Fruit fly (Drosophila melanogaster) whole organism, embryonic: ENCODE measurements around the gene GstO2.

Source experiments
- Abd-B ChIP-seq: fragments of 200-800 bp; sonication (Bioruptor generic); optimal IDR thresholded peaks from 2 replicates; lab custom pipeline; 2018; ENCODE audit warnings: missing biosample characterization, mild to moderate bottlenecking, missing genetic modification characterization, moderate library complexity
- CG12155 ChIP-seq: fragments of 200-800 bp; sonication (Bioruptor generic); optimal IDR thresholded peaks from 3 replicates; lab custom pipeline; 2016; ENCODE audit warnings: missing biosample characterization, missing genetic modification characterization
- CG13624 ChIP-seq: fragments of 200-800 bp; sonication (Bioruptor generic); optimal IDR thresholded peaks from 2 replicates; lab custom pipeline; 2016; ENCODE audit warnings: missing biosample characterization, missing genetic modification characterization
- CG15514 ChIP-seq: fragments of 200-800 bp; sonication (Bioruptor generic); optimal IDR thresholded peaks from 3 replicates; lab custom pipeline; 2017; ENCODE audit warnings: missing biosample characterization, missing genetic modification characterization, mild to moderate bottlenecking, moderate library complexity, missing genetic modification reagents
- CG15601 ChIP-seq: fragments of 200-800 bp; sonication (Bioruptor generic); optimal IDR thresholded peaks from 3 replicates; lab custom pipeline; 2019; ENCODE audit warnings: missing biosample characterization, mild to moderate bottlenecking, missing genetic modification characterization, moderate library complexity
- CG17829 ChIP-seq: fragments of 200-800 bp; optimal IDR thresholded peaks from 2 replicates; lab custom pipeline; 2019; ENCODE audit warnings: missing biosample characterization, mild to moderate bottlenecking, missing genetic modification characterization, moderate library complexity
- CG31224 ChIP-seq: fragments of 200-800 bp; sonication (Bioruptor generic); IDR thresholded peaks from 2 replicates; pipeline ENCODE4 v1.3.6; 2022; ENCODE audit warnings: missing biosample characterization, missing genetic modification characterization
- CG31441 ChIP-seq: fragments of 200-800 bp; sonication (Bioruptor generic); IDR thresholded peaks from 2 replicates; pipeline ENCODE4 v1.3.6; 2022; ENCODE audit warnings: missing biosample characterization, missing genetic modification characterization
- CG3407 ChIP-seq: fragments of 200-800 bp; sonication (Bioruptor generic); optimal IDR thresholded peaks from 2 replicates; lab custom pipeline; 2018; ENCODE audit warnings: missing biosample characterization, mild to moderate bottlenecking, missing genetic modification characterization
- CG34376 ChIP-seq: fragments of 200-800 bp; sonication (Bioruptor generic); optimal IDR thresholded peaks from 2 replicates; lab custom pipeline; 2018; ENCODE audit warnings: missing biosample characterization, mild to moderate bottlenecking, missing genetic modification characterization
- CG4328 ChIP-seq: fragments of 200-800 bp; sonication (Bioruptor generic); optimal IDR thresholded peaks from 3 replicates; lab custom pipeline; 2017; ENCODE audit warnings: missing biosample characterization, missing genetic modification reagents, missing genetic modification characterization
- CG4707 ChIP-seq: fragments of 200-800 bp; sonication (Bioruptor generic); optimal IDR thresholded peaks from 2 replicates; lab custom pipeline; 2018; ENCODE audit warnings: missing biosample characterization, mild to moderate bottlenecking, missing genetic modification characterization, moderate library complexity
- CG7271 ChIP-seq: fragments of 200-800 bp; sonication (Bioruptor generic); optimal IDR thresholded peaks from 2 replicates; lab custom pipeline; 2018; ENCODE audit warnings: missing biosample characterization, mild to moderate bottlenecking, missing genetic modification characterization, moderate library complexity
- CG8478 ChIP-seq: fragments of >200 bp; optimal IDR thresholded peaks from 2 replicates; lab custom pipeline; 2018
- CG8944 ChIP-seq: fragments of 200-800 bp; sonication (Bioruptor generic); optimal IDR thresholded peaks from 3 replicates; lab custom pipeline; 2016; ENCODE audit warnings: missing biosample characterization, missing genetic modification characterization
- CkIIα-i1 ChIP-seq: fragments of 200-800 bp; sonication (Bioruptor generic); IDR thresholded peaks from 2 replicates; pipeline ENCODE4 v1.3.6; 2022; ENCODE audit warnings: missing biosample characterization, missing genetic modification characterization
- Dek ChIP-seq: fragments of 200-800 bp; sonication (Bioruptor generic); optimal IDR thresholded peaks from 3 replicates; lab custom pipeline; 2019; ENCODE audit warnings: missing biosample characterization, mild to moderate bottlenecking, missing genetic modification characterization, moderate library complexity
- Dip2 ChIP-seq: fragments of 200-800 bp; sonication (Bioruptor generic); IDR thresholded peaks from 2 replicates; pipeline ENCODE4 v1.3.6; 2022; ENCODE audit warnings: missing biosample characterization, missing genetic modification characterization
- Dp ChIP-seq: fragments of 200-800 bp; sonication (Bioruptor generic); optimal IDR thresholded peaks from 2 replicates; lab custom pipeline; 2018; ENCODE audit warnings: missing biosample characterization, mild to moderate bottlenecking, missing genetic modification characterization, moderate library complexity
- Fer1 ChIP-seq: fragments of 200-800 bp; sonication (Bioruptor generic); optimal IDR thresholded peaks from 2 replicates; lab custom pipeline; 2017; ENCODE audit warnings: missing biosample characterization, mild to moderate bottlenecking, missing genetic modification characterization
- H2.0 ChIP-seq: fragments of 200-800 bp; sonication (Bioruptor generic); IDR thresholded peaks from 2 replicates; pipeline ENCODE4 v1.3.6; 2022; ENCODE audit warnings: missing biosample characterization, missing genetic modification characterization
- HmgD ChIP-seq: fragments of 200-800 bp; sonication (Bioruptor generic); optimal IDR thresholded peaks from 3 replicates; lab custom pipeline; 2016; ENCODE audit warnings: missing biosample characterization, missing genetic modification characterization
- ac ChIP-seq: fragments of 200-800 bp; sonication (Bioruptor generic); optimal IDR thresholded peaks from 3 replicates; lab custom pipeline; 2017; ENCODE audit warnings: missing biosample characterization, mild to moderate bottlenecking, missing genetic modification characterization
- ase ChIP-seq: fragments of 200-800 bp; sonication (Bioruptor generic); IDR thresholded peaks from 3 replicates; pipeline ENCODE4 v1.3.6; 2022; ENCODE audit warnings: missing biosample characterization, missing genetic modification characterization
- cad ChIP-seq: fragments of >200 bp; optimal IDR thresholded peaks from 2 replicates; lab custom pipeline; 2017; ENCODE audit warnings: missing biosample characterization, missing genetic modification characterization
- caup ChIP-seq: fragments of 200-800 bp; sonication (Bioruptor generic); optimal IDR thresholded peaks from 3 replicates; lab custom pipeline; 2017; ENCODE audit warnings: missing biosample characterization, mild to moderate bottlenecking, missing genetic modification characterization, moderate library complexity; ENCODE audit not compliant: severe bottlenecking
- croc ChIP-seq: fragments of 200-800 bp; sonication (Bioruptor generic); conservative IDR thresholded peaks from 3 replicates; pipeline ENCODE4 v1.3.6; 2022; ENCODE audit warnings: missing biosample characterization, missing genetic modification characterization
- crol ChIP-seq: fragments of 200-800 bp; sonication (Bioruptor generic); IDR thresholded peaks from 2 replicates; pipeline ENCODE4 v1.3.6; 2022; ENCODE audit warnings: missing biosample characterization, missing genetic modification characterization
- crp ChIP-seq, 2 experiments: fragments of 200-800 bp; sonication (Bioruptor generic); optimal IDR thresholded peaks; 2 replicates in 1 of 2; 3 replicates in 1 of 2; lab custom pipeline; 2017; ENCODE audit warnings: missing biosample characterization in 2 of 2, missing genetic modification characterization in 2 of 2, mild to moderate bottlenecking in 1 of 2, moderate library complexity in 1 of 2
- dpn ChIP-seq, 2 experiments: fragments of 200-800 bp; sonication (Bioruptor generic); optimal IDR thresholded peaks; 3 replicates each; lab custom pipeline; 2016; ENCODE audit warnings: missing biosample characterization in 2 of 2, missing genetic modification characterization in 2 of 2
- emc ChIP-seq: fragments of 200-800 bp; sonication (Bioruptor generic); optimal IDR thresholded peaks from 2 replicates; lab custom pipeline; 2016; ENCODE audit warnings: missing biosample characterization, missing genetic modification characterization
- en ChIP-seq: fragments of 200-800 bp; sonication (Bioruptor generic); optimal IDR thresholded peaks from 2 replicates; lab custom pipeline; 2016; ENCODE audit warnings: missing biosample characterization, missing genetic modification characterization
- gce ChIP-seq: fragments of 200-800 bp; sonication (Bioruptor generic); IDR thresholded peaks from 3 replicates; pipeline ENCODE4 v1.3.6; 2022; ENCODE audit warnings: missing biosample characterization, missing genetic modification characterization
- grau ChIP-seq: fragments of 200-800 bp; optimal IDR thresholded peaks from 3 replicates; lab custom pipeline; 2019; ENCODE audit warnings: missing biosample characterization, mild to moderate bottlenecking, missing genetic modification characterization, moderate library complexity
- grn ChIP-seq: fragments of 200-800 bp; sonication (Bioruptor generic); optimal IDR thresholded peaks from 3 replicates; lab custom pipeline; 2017; ENCODE audit warnings: missing biosample characterization, missing genetic modification characterization
- kah ChIP-seq: fragments of 200-800 bp; sonication (Bioruptor generic); optimal IDR thresholded peaks from 2 replicates; lab custom pipeline; 2018; ENCODE audit warnings: missing biosample characterization, mild to moderate bottlenecking, missing genetic modification characterization
- lab ChIP-seq: fragments of 200-800 bp; sonication (Bioruptor generic); optimal IDR thresholded peaks from 3 replicates; lab custom pipeline; 2017; ENCODE audit warnings: missing biosample characterization, missing genetic modification characterization, mild to moderate bottlenecking, moderate library complexity, missing genetic modification reagents
- lmd ChIP-seq: fragments of 200-800 bp; sonication (Bioruptor generic); IDR thresholded peaks from 2 replicates; pipeline ENCODE4 v1.3.6; 2022; ENCODE audit warnings: missing biosample characterization, missing genetic modification characterization
- luna ChIP-seq: fragments of 200-800 bp; sonication (Bioruptor generic); optimal IDR thresholded peaks from 2 replicates; lab custom pipeline; 2016; ENCODE audit warnings: missing biosample characterization, missing genetic modification characterization
- pan ChIP-seq, 4 experiments: fragments of >200 bp in 3 of 4; fragments of 200-800 bp in 1 of 4; sonication (Bioruptor generic) in 1 of 4; optimal IDR thresholded peaks in 3 of 4; IDR thresholded peaks in 1 of 4; 2 replicates each; pipeline versions ENCODE4 v1.3.6 to Lab custom; 2017 to 2022; ENCODE audit warnings: missing biosample characterization in 2 of 4, missing genetic modification characterization in 2 of 4, mixed read lengths in 1 of 4
- phol ChIP-seq: fragments of 200-800 bp; sonication (Bioruptor generic); optimal IDR thresholded peaks from 3 replicates; lab custom pipeline; 2018; ENCODE audit warnings: missing biosample characterization, mild to moderate bottlenecking, missing genetic modification characterization, moderate library complexity
- prd ChIP-seq, 3 experiments: fragments of >200 bp in 2 of 3; fragments of 200-800 bp in 1 of 3; sonication (Bioruptor generic) in 1 of 3; optimal IDR thresholded peaks in 2 of 3; IDR thresholded peaks in 1 of 3; 2 replicates in 2 of 3; 3 replicates in 1 of 3; pipeline versions ENCODE4 v1.3.6 to Lab custom; 2017 to 2022; ENCODE audit warnings: missing biosample characterization in 1 of 3, missing genetic modification characterization in 1 of 3
- pros ChIP-seq: fragments of 200-800 bp; sonication (Bioruptor generic); optimal IDR thresholded peaks from 3 replicates; lab custom pipeline; 2019; ENCODE audit warnings: missing biosample characterization, mild to moderate bottlenecking, missing genetic modification characterization, moderate library complexity
- psq ChIP-seq: fragments of 200-800 bp; sonication (Bioruptor generic); optimal IDR thresholded peaks from 2 replicates; lab custom pipeline; 2017; ENCODE audit warnings: missing biosample characterization, missing genetic modification characterization
- pum ChIP-seq: fragments of 200-800 bp; sonication (Bioruptor generic); optimal IDR thresholded peaks from 2 replicates; lab custom pipeline; 2016; ENCODE audit warnings: missing biosample characterization, missing genetic modification characterization
- sd ChIP-seq: fragments of 200-800 bp; sonication (Bioruptor generic); optimal IDR thresholded peaks from 3 replicates; lab custom pipeline; 2018; ENCODE audit warnings: missing biosample characterization, mild to moderate bottlenecking, missing genetic modification characterization, moderate library complexity
- tll ChIP-seq, 2 experiments: fragments of 200-800 bp in 1 of 2; fragments of >200 bp in 1 of 2; sonication (Bioruptor generic) in 1 of 2; optimal IDR thresholded peaks; 2 replicates each; lab custom pipeline; 2017 to 2019; ENCODE audit warnings: missing biosample characterization in 2 of 2, missing genetic modification characterization in 2 of 2, mild to moderate bottlenecking in 1 of 2, moderate library complexity in 1 of 2
- usp ChIP-seq: fragments of >200 bp; optimal IDR thresholded peaks from 2 replicates; lab custom pipeline; 2017; ENCODE audit warnings: missing biosample characterization, missing genetic modification characterization

GstO2 gene

dm6 chr3L:8525691-8526421 is 2.6 kb upstream of the GstO2 start (continued):
- TF ChIP-seq pan (optimal IDR thresholded peaks at IDR 0.05; lab: Kevin White, UChicago) (no peak), pan (GFP tag; optimal IDR thresholded peaks at IDR 0.05 in 1 of 2, IDR thresholded peaks at IDR 0.05 in 1 of 2) (peak in 1 of 2 experiments; percentile 24), Dek (tag; lab: Kevin White, UChicago) (peak; percentile 43), Dp (GFP tag; lab: Kevin White, UChicago) (no peak), HmgD (no peak), en (GFP tag; lab: Kevin White, UChicago) (no peak), tll (GFP tag; optimal IDR thresholded peaks at IDR 0.05; lab: Kevin White, UChicago) (no peak), CG15514 (GFP tag; lab: Kevin White, UChicago) (peak; percentile 24), CG8944 (GFP tag; lab: Kevin White, UChicago) (no peak), CG15601 (tag; lab: Kevin White, UChicago) (peak; percentile 3), phol (tag; lab: Kevin White, UChicago) (peak; percentile 8), CG17829 (tag; lab: Kevin White, UChicago) (no peak), CkIIα-i1 (no peak), CG12155 (GFP tag; lab: Kevin White, UChicago) (peak; percentile 32), ac (GFP tag; lab: Kevin White, UChicago) (no peak), lab (GFP tag; lab: Kevin White, UChicago) (peak; percentile 28), croc (GFP tag; lab: Robert Waterston, UW) (no peak), Fer1 (GFP tag; lab: Kevin White, UChicago) (peak; percentile 63), usp (no peak), sd (peak; percentile 81), H2.0 (GFP tag; lab: Robert Waterston, UW) (no peak), CG3407 (GFP tag; lab: Kevin White, UChicago) (no peak), CG34376 (GFP tag; lab: Kevin White, UChicago) (peak; percentile 73), CG4328 (peak; percentile 28), gce (no peak), pum (GFP tag; lab: Kevin White, UChicago) (no peak), dpn (GFP tag; optimal IDR thresholded peaks at IDR 0.05; lab: Kevin White, UChicago) (peak in 1 of 2 experiments; percentile 66), luna (no peak), emc (GFP tag; lab: Kevin White, UChicago) (no peak), CG31224 (GFP tag; lab: Robert Waterston, UW) (no peak), lmd (GFP tag; lab: Robert Waterston, UW) (peak; percentile 30; the same call in 1 of the 2 replicates), crp (GFP tag; optimal IDR thresholded peaks at IDR 0.05; lab: Kevin White, UChicago) (no peak), CG7271 (tag; lab: Kevin White, UChicago) (no peak), psq (GFP tag; lab: Kevin White, UChicago) (no peak), prd (optimal IDR thresholded peaks at IDR 0.05; lab: Kevin White, UChicago) (no peak), prd (GFP tag; IDR thresholded peaks at IDR 0.05; lab: Robert Waterston, UW) (peak; percentile 13; the same call in 1 of the 3 replicates), CG8478 (lab: Kevin White, UChicago) (no peak), grau (tag; lab: Kevin White, UChicago) (peak; percentile 62), crol (GFP tag; lab: Robert Waterston, UW) (no peak), Abd-B (GFP tag; lab: Kevin White, UChicago) (peak; percentile 15), kah (GFP tag; lab: Kevin White, UChicago) (no peak), CG4707 (GFP tag; lab: Kevin White, UChicago) (no peak), CG31441 (GFP tag; lab: Robert Waterston, UW) (0 out of 2 replicates have a peak, but pooled peaks have one; percentile 26), pros (GFP tag; lab: Kevin White, UChicago) (peak; percentile 12), grn (GFP tag; lab: Kevin White, UChicago) (peak; percentile 97), cad (no peak), Dip2 (GFP tag; lab: Robert Waterston, UW) (no peak), caup (peak; percentile 22), ase (no peak), CG13624 (peak; percentile 72)
